Worm (Caenorhabditis elegans): ENCODE data around the gene srz-72.

srz-72 gene

ce11 chrIV:16332585-16332984 is 33.6 kb downstream of the srz-72 start, which contains the start of gene srz-71:
Gene srz-71, plus strand, starts transcription at chrIV:16332885.
- TF ChIP-seq nhr-237 (tag; optimal IDR thresholded peaks at IDR 0.05) (no peak), nhr-2 (tag; optimal IDR thresholded peaks at IDR 0.05) (no peak), sem-2 (GFP tag; optimal IDR thresholded peaks at IDR 0.05) (no peak), unc-62 (GFP tag; optimal IDR thresholded peaks at IDR 0.05) (no peak), unc-39 (tag; optimal IDR thresholded peaks at IDR 0.05) (no peak), mab-5 (tag; optimal IDR thresholded peaks at IDR 0.05) (no peak), flh-1 (GFP tag; optimal IDR thresholded peaks at IDR 0.05) (no peak), hlh-1 (tag; optimal IDR thresholded peaks at IDR 0.05) (no peak), ham-2 (GFP tag; optimal IDR thresholded peaks at IDR 0.05) (no peak), nhr-28 (tag; optimal IDR thresholded peaks at IDR 0.05) (no peak), unc-120 (tag; optimal IDR thresholded peaks at IDR 0.05; ENCODE audit: poor library complexity, severe bottlenecking) (no peak), pha-4 (tag; optimal IDR thresholded peaks at IDR 0.05) (no peak), ceh-39 (tag; optimal IDR thresholded peaks at IDR 0.05) (no peak), ztf-11 (tag; optimal IDR thresholded peaks at IDR 0.05) (no peak)

DNA sequence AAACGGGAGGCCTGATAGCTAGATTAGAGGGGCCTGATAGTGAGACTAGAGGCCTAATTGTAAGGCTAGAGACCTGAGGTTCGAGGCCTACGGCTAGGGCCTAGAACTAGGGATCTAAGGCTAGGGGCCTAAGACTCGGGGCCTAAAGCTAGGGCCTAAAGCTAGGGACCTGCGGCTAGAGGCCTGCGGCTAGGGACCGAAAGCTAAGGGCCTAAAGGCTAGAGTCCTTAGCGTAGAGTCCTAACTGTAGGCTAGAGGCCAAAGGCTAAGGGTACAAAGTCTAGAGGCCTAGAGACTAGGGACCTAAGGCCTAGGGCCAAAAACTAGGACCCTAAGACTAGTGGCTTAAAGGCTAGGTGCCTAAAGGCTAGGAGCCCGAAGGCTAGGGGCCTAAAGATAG is 34.2 kb downstream of the srz-72 start:
- TF ChIP-seq ztf-11 (tag; optimal IDR thresholded peaks at IDR 0.05) (no peak), sem-2 (GFP tag; optimal IDR thresholded peaks at IDR 0.05) (no peak), nhr-2 (tag; optimal IDR thresholded peaks at IDR 0.05) (no peak), sptf-1 (tag; optimal IDR thresholded peaks at IDR 0.05) (no peak), elt-1 (tag; optimal IDR thresholded peaks at IDR 0.05; ENCODE audit: borderline replicate concordance, insufficient read depth) (no peak), pha-4 (tag; optimal IDR thresholded peaks at IDR 0.05) (no peak), ceh-39 (tag; optimal IDR thresholded peaks at IDR 0.05) (no peak), nhr-28 (tag; optimal IDR thresholded peaks at IDR 0.05) (no peak), zip-8 (tag; optimal IDR thresholded peaks at IDR 0.05) (no peak), unc-62 (GFP tag; optimal IDR thresholded peaks at IDR 0.05) (no peak), ham-2 (GFP tag; optimal IDR thresholded peaks at IDR 0.05) (no peak), ces-1 (GFP tag; optimal IDR thresholded peaks at IDR 0.05) (no peak), blmp-1 (tag; optimal IDR thresholded peaks at IDR 0.05) (no peak), lsy-2 (tag; optimal IDR thresholded peaks at IDR 0.05) (no peak)

DNA sequence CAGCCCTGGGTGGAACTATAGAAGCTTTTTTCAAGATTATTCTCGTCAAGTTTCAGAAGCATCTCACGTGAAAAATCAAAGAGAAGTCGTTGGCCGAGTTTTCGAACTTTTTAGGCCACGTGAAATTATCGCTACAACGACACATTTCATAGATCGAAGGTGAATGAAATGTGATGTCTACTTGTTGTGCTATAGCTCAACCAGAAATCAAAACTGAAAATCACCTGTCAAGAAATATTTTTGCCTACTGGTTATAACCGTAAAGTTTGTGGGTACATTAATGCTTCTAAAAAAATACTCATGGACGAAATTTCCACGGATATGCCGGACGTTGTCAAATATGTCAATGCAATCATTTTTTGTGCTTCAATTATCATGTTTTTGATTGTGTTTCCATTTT is 36.1 kb downstream of the srz-72 start, which contains the start of gene srz-38:
TSS of gene srz-38 (plus strand) at position 301 of the 400 bp plus-strand sequence.
- TF ChIP-seq lin-13 (tag; optimal IDR thresholded peaks at IDR 0.05) (no peak), sem-2 (GFP tag; optimal IDR thresholded peaks at IDR 0.05) (no peak), unc-62 (GFP tag; optimal IDR thresholded peaks at IDR 0.05) (no peak), mls-2 (tag; optimal IDR thresholded peaks at IDR 0.05) (no peak), lin-32 (GFP tag; optimal IDR thresholded peaks at IDR 0.05) (no peak), M03D4.4 (tag; optimal IDR thresholded peaks at IDR 0.05) (no peak), unc-39 (tag; optimal IDR thresholded peaks at IDR 0.05) (no peak), nhr-12 (tag; optimal IDR thresholded peaks at IDR 0.05) (no peak), lsy-2 (tag; optimal IDR thresholded peaks at IDR 0.05) (no peak), ham-2 (GFP tag; optimal IDR thresholded peaks at IDR 0.05) (no peak), elt-1 (tag; optimal IDR thresholded peaks at IDR 0.05; ENCODE audit: borderline replicate concordance, insufficient read depth) (no peak), mab-5 (tag; optimal IDR thresholded peaks at IDR 0.05) (no peak), unc-120 (tag; optimal IDR thresholded peaks at IDR 0.05; ENCODE audit: poor library complexity, severe bottlenecking) (no peak), blmp-1 (tag; optimal IDR thresholded peaks at IDR 0.05) (no peak), snpc-4 (tag; optimal IDR thresholded peaks at IDR 0.05) (no peak), nhr-76 (tag; optimal IDR thresholded peaks at IDR 0.05) (no peak)

- no peak for TF ChIP-seq hlh-1 (tag; optimal IDR thresholded peaks at IDR 0.05)
- TF ChIP-seq ces-1 (GFP tag; optimal IDR thresholded peaks at IDR 0.05): no peak
- TF ChIP-seq sptf-1 (tag; optimal IDR thresholded peaks at IDR 0.05): no peak
- TF ChIP-seq mep-1 (tag; optimal IDR thresholded peaks at IDR 0.05): no peak
- no peak for TF ChIP-seq nhr-2 (tag; optimal IDR thresholded peaks at IDR 0.05)
- no peak for TF ChIP-seq elt-1 (tag; optimal IDR thresholded peaks at IDR 0.05; ENCODE audit: borderline replicate concordance, insufficient read depth)
Measured at ce11 chrIV:16336721-16337120, 37.8 kb downstream of the srz-72 start, which contains the start of gene C35D6.13. Gene C35D6.13, plus strand, starts transcription at chrIV:16337021.

- TF ChIP-seq lsy-2 (tag; optimal IDR thresholded peaks at IDR 0.05) (no peak), unc-120 (tag; optimal IDR thresholded peaks at IDR 0.05; ENCODE audit: poor library complexity, severe bottlenecking) (no peak), M03D4.4 (tag; optimal IDR thresholded peaks at IDR 0.05) (no peak), lin-32 (GFP tag; optimal IDR thresholded peaks at IDR 0.05) (no peak), mab-5 (tag; optimal IDR thresholded peaks at IDR 0.05) (no peak), ceh-39 (tag; optimal IDR thresholded peaks at IDR 0.05) (no peak), nhr-2 (tag; optimal IDR thresholded peaks at IDR 0.05) (no peak), sptf-1 (tag; optimal IDR thresholded peaks at IDR 0.05) (no peak), sem-2 (GFP tag; optimal IDR thresholded peaks at IDR 0.05) (no peak), tbx-8 (GFP tag; optimal IDR thresholded peaks at IDR 0.05) (no peak), zip-8 (tag; optimal IDR thresholded peaks at IDR 0.05) (no peak), lin-13 (tag; optimal IDR thresholded peaks at IDR 0.05) (no peak), mep-1 (tag; optimal IDR thresholded peaks at IDR 0.05) (no peak), nhr-12 (tag; optimal IDR thresholded peaks at IDR 0.05) (no peak), mls-2 (tag; optimal IDR thresholded peaks at IDR 0.05) (no peak), flh-1 (GFP tag; optimal IDR thresholded peaks at IDR 0.05) (no peak), snpc-4 (tag; optimal IDR thresholded peaks at IDR 0.05) (no peak)
Measured at ce11 chrIV:16346514-16346913, 47.6 kb downstream of the srz-72 start, which contains the start of gene C35D6.3. Gene C35D6.3, plus strand, starts transcription at chrIV:16346814.
